Worm (Caenorhabditis elegans) whole organism, young adult: ENCODE results near the gene C05D12.7.

Experiments
- B0019.2 ChIP-seq: fragments of 200-800 bp; sonication (Bioruptor generic); conservative IDR thresholded peaks from 2 replicates; pipeline ENCODE4 v1.3.6; 2022; ENCODE audit warnings: missing genetic modification reagents, missing genetic modification characterization, missing compliant biosample characterization
- B0261.1 ChIP-seq: sonication (generic microtip); optimal IDR thresholded peaks from 2 replicates; lab custom pipeline; 2016; ENCODE audit warnings: mild to moderate bottlenecking, missing genetic modification characterization, moderate library complexity, missing compliant biosample characterization
- F10E7.11 ChIP-seq: sonication (generic microtip); optimal IDR thresholded peaks from 2 replicates; lab custom pipeline; 2017; ENCODE audit warnings: mild to moderate bottlenecking, missing genetic modification characterization, moderate library complexity, missing compliant biosample characterization
- F33H1.4 ChIP-seq: fragments of 200-800 bp; sonication (Bioruptor generic); IDR thresholded peaks from 2 replicates; pipeline ENCODE4 v1.3.6; 2022; ENCODE audit warnings: missing genetic modification reagents, missing genetic modification characterization, missing compliant biosample characterization
- F37B4.10 ChIP-seq: fragments of 200-800 bp; sonication (Bioruptor generic); IDR thresholded peaks from 2 replicates; pipeline ENCODE4 v1.3.6; 2022; ENCODE audit warnings: missing genetic modification characterization, missing compliant biosample characterization
- F52B5.7 ChIP-seq: sonication (generic microtip); optimal IDR thresholded peaks from 2 replicates; lab custom pipeline; 2016; ENCODE audit warnings: mild to moderate bottlenecking, missing genetic modification characterization, missing compliant biosample characterization
- F55B11.4 ChIP-seq: sonication (generic microtip); optimal IDR thresholded peaks from 2 replicates; lab custom pipeline; 2016; ENCODE audit warnings: missing compliant biosample characterization, missing genetic modification characterization, borderline replicate concordance; ENCODE audit not compliant: insufficient read depth
- K11D2.4 ChIP-seq: fragments of 200-800 bp; sonication (Bioruptor generic); IDR thresholded peaks from 2 replicates; pipeline ENCODE4 v1.3.6; 2022; ENCODE audit warnings: missing genetic modification reagents, missing genetic modification characterization, missing compliant biosample characterization
- K12H6.12 ChIP-seq: fragments of 200-800 bp; sonication (Bioruptor generic); optimal IDR thresholded peaks from 2 replicates; lab custom pipeline; 2018; ENCODE audit warnings: mild to moderate bottlenecking, missing genetic modification characterization, missing compliant biosample characterization
- Y53F4B.3 ChIP-seq: fragments of 200-800 bp; sonication (Bioruptor generic); IDR thresholded peaks from 2 replicates; pipeline ENCODE4 v1.3.6; 2022; ENCODE audit warnings: missing genetic modification reagents, missing genetic modification characterization, missing compliant biosample characterization
- Y56A3A.18 ChIP-seq: fragments of 200-800 bp; sonication (Bioruptor generic); IDR thresholded peaks from 2 replicates; pipeline ENCODE4 v1.3.6; 2022; ENCODE audit warnings: missing genetic modification reagents, missing genetic modification characterization, missing compliant biosample characterization
- ama-1 ChIP-seq, 3 experiments: fragments of 150-350 bp in 1 of 3; sonication (generic microtip) in 2 of 3; optimal IDR thresholded peaks; 2 replicates each; lab custom pipeline; 2014 to 2018; ENCODE audit warnings: missing biosample characterization in 2 of 3, missing genetic modification characterization in 2 of 3, missing genetic modification reagents in 2 of 3
- athp-1 ChIP-seq: sonication (generic microtip); optimal IDR thresholded peaks from 2 replicates; lab custom pipeline; 2017; ENCODE audit warnings: mild to moderate bottlenecking, missing genetic modification characterization, missing compliant biosample characterization
- attf-5 ChIP-seq: fragments of 200-800 bp; sonication (Bioruptor generic); optimal IDR thresholded peaks from 2 replicates; lab custom pipeline; 2018; ENCODE audit warnings: mild to moderate bottlenecking, missing genetic modification characterization, missing compliant biosample characterization
- ccch-3 ChIP-seq: fragments of 200-800 bp; sonication (Bioruptor generic); optimal IDR thresholded peaks from 2 replicates; lab custom pipeline; 2018; ENCODE audit warnings: mild to moderate bottlenecking, missing genetic modification characterization, missing compliant biosample characterization
- ceh-27 ChIP-seq: fragments of 200-800 bp; sonication (Bioruptor generic); optimal IDR thresholded peaks from 2 replicates; lab custom pipeline; 2018; ENCODE audit warnings: mild to moderate bottlenecking, missing genetic modification characterization, moderate library complexity, missing compliant biosample characterization
- ceh-40 ChIP-seq: fragments of 200-800 bp; sonication (Bioruptor generic); IDR thresholded peaks from 2 replicates; pipeline ENCODE4 v1.3.6; 2022; ENCODE audit warnings: missing genetic modification characterization, missing compliant biosample characterization
- efl-1 ChIP-seq: fragments of 150-350 bp; optimal IDR thresholded peaks from 2 replicates; lab custom pipeline; 2014; ENCODE audit warnings: missing biosample characterization, missing genetic modification reagents, missing genetic modification characterization
- egrh-3 ChIP-seq: fragments of 200-800 bp; sonication (Bioruptor generic); IDR thresholded peaks from 2 replicates; pipeline ENCODE4 v1.3.6; 2022; ENCODE audit warnings: missing genetic modification reagents, missing genetic modification characterization, missing compliant biosample characterization
- ets-4 ChIP-seq: fragments of 200-800 bp; sonication (Bioruptor generic); optimal IDR thresholded peaks from 2 replicates; lab custom pipeline; 2018; ENCODE audit warnings: mild to moderate bottlenecking, missing genetic modification characterization, missing compliant biosample characterization
- gei-17 ChIP-seq: fragments of 200-800 bp; sonication (Bioruptor generic); optimal IDR thresholded peaks from 2 replicates; lab custom pipeline; 2018; ENCODE audit warnings: mild to moderate bottlenecking, missing genetic modification characterization, missing compliant biosample characterization
- hlh-12 ChIP-seq: sonication (generic microtip); optimal IDR thresholded peaks from 2 replicates; lab custom pipeline; 2016; ENCODE audit warnings: missing genetic modification characterization, missing compliant biosample characterization
- hmg-1.2 ChIP-seq: fragments of 200-800 bp; sonication (Bioruptor generic); IDR thresholded peaks from 2 replicates; pipeline ENCODE4 v1.3.6; 2022; ENCODE audit warnings: missing genetic modification reagents, missing genetic modification characterization, missing compliant biosample characterization
- hmg-20 ChIP-seq: fragments of 200-800 bp; sonication (Bioruptor generic); IDR thresholded peaks from 2 replicates; pipeline ENCODE4 v1.3.6; 2022; ENCODE audit warnings: missing genetic modification reagents, missing genetic modification characterization, missing compliant biosample characterization
- lag-1 ChIP-seq: fragments of 200-800 bp; sonication (Bioruptor generic); IDR thresholded peaks from 2 replicates; pipeline ENCODE4 v1.3.6; 2022; ENCODE audit warnings: missing genetic modification reagents, missing genetic modification characterization, missing compliant biosample characterization
- lin-35 ChIP-seq, 3 experiments: fragments of 150-350 bp in 2 of 3; sonication (generic microtip) in 1 of 3; optimal IDR thresholded peaks; 2 replicates each; lab custom pipeline; 2014 to 2018; ENCODE audit warnings: missing biosample characterization in 3 of 3, missing genetic modification characterization in 3 of 3, missing genetic modification reagents in 3 of 3
- lin-54 ChIP-seq: fragments of 200-800 bp; sonication (Bioruptor generic); optimal IDR thresholded peaks from 2 replicates; lab custom pipeline; 2018; ENCODE audit warnings: mild to moderate bottlenecking, missing genetic modification characterization, missing compliant biosample characterization
- lsl-1 ChIP-seq: fragments of 200-800 bp; sonication (Bioruptor generic); optimal IDR thresholded peaks from 2 replicates; lab custom pipeline; 2018; ENCODE audit warnings: mild to moderate bottlenecking, missing genetic modification characterization, moderate library complexity, missing compliant biosample characterization
- lsy-27 ChIP-seq: sonication (generic microtip); optimal IDR thresholded peaks from 2 replicates; lab custom pipeline; 2017; ENCODE audit warnings: missing genetic modification characterization, mild to moderate bottlenecking, missing compliant biosample characterization, antibody characterized with exemption, missing genotype, borderline replicate concordance; ENCODE audit not compliant: insufficient read depth
- madf-10 ChIP-seq: sonication (generic microtip); optimal IDR thresholded peaks from 2 replicates; lab custom pipeline; 2016; ENCODE audit warnings: mild to moderate bottlenecking, missing genetic modification characterization, missing compliant biosample characterization
- madf-3 ChIP-seq: fragments of 200-800 bp; sonication (Bioruptor generic); IDR thresholded peaks from 2 replicates; pipeline ENCODE4 v1.3.6; 2022; ENCODE audit warnings: missing genetic modification reagents, missing genetic modification characterization, missing compliant biosample characterization
- mes-4 ChIP-seq: sonication (generic microtip); optimal IDR thresholded peaks from 2 replicates; lab custom pipeline; 2016; ENCODE audit warnings: missing genotype, missing genetic modification characterization, missing compliant biosample characterization
- nfyb-1 ChIP-seq: fragments of 200-800 bp; sonication (Bioruptor generic); IDR thresholded peaks from 2 replicates; pipeline ENCODE4 v1.3.6; 2022; ENCODE audit warnings: missing genetic modification reagents, missing genetic modification characterization, missing compliant biosample characterization
- nhr-120 ChIP-seq: fragments of 200-800 bp; sonication (Bioruptor generic); IDR thresholded peaks from 2 replicates; pipeline ENCODE4 v1.3.6; 2022; ENCODE audit warnings: missing genetic modification characterization, missing compliant biosample characterization
- nhr-90 ChIP-seq: sonication (generic microtip); optimal IDR thresholded peaks from 2 replicates; lab custom pipeline; 2016; ENCODE audit warnings: missing genotype, mild to moderate bottlenecking, missing genetic modification characterization, missing compliant biosample characterization
- pha-4 ChIP-seq: fragments of 150-350 bp; sonication (generic microtip); optimal IDR thresholded peaks from 2 replicates; lab custom pipeline; 2014; ENCODE audit warnings: missing biosample characterization, missing genetic modification reagents, missing genetic modification characterization
- rcor-1 ChIP-seq: fragments of 200-800 bp; sonication (Bioruptor generic); IDR thresholded peaks from 2 replicates; pipeline ENCODE4 v1.3.6; 2022; ENCODE audit warnings: missing genetic modification reagents, missing genetic modification characterization, missing compliant biosample characterization
- repo-1 ChIP-seq: sonication (generic microtip); optimal IDR thresholded peaks from 2 replicates; lab custom pipeline; 2017; ENCODE audit warnings: mild to moderate bottlenecking, missing genetic modification characterization, missing compliant biosample characterization
- sea-2 ChIP-seq: fragments of 200-800 bp; sonication (Bioruptor generic); IDR thresholded peaks from 2 replicates; pipeline ENCODE4 v1.3.6; 2022; ENCODE audit warnings: missing genetic modification characterization, missing compliant biosample characterization
- snpc-3.4 ChIP-seq: sonication (generic microtip); optimal IDR thresholded peaks from 2 replicates; lab custom pipeline; 2017; ENCODE audit warnings: missing genetic modification characterization, mild to moderate bottlenecking, missing compliant biosample characterization, antibody characterized with exemption, moderate library complexity, missing genotype, missing genetic modification reagents
- snpc-4 ChIP-seq, 5 experiments: fragments of 150-350 bp in 1 of 5; sonication (generic microtip) in 4 of 5; optimal IDR thresholded peaks; 2 replicates each; lab custom pipeline; 2014 to 2018; ENCODE audit warnings: missing genetic modification characterization in 5 of 5, missing biosample characterization in 3 of 5, antibody characterized with exemption in 2 of 5, mild to moderate bottlenecking in 2 of 5, missing compliant biosample characterization in 2 of 5, missing genotype in 2 of 5, moderate library complexity in 2 of 5, missing genetic modification reagents in 1 of 5
- tbp1 ChIP-seq: fragments of 200-800 bp; sonication (Bioruptor generic); optimal IDR thresholded peaks from 2 replicates; lab custom pipeline; 2018; ENCODE audit warnings: mild to moderate bottlenecking, missing genetic modification characterization, missing compliant biosample characterization
- tbx-9 ChIP-seq: sonication (generic microtip); optimal IDR thresholded peaks from 2 replicates; lab custom pipeline; 2016; ENCODE audit warnings: borderline replicate concordance, missing genetic modification characterization, inconsistent platforms, missing compliant biosample characterization
- zim-3 ChIP-seq: sonication (generic microtip); optimal IDR thresholded peaks from 2 replicates; lab custom pipeline; 2017; ENCODE audit warnings: mild to moderate bottlenecking, missing genetic modification characterization, moderate library complexity, missing compliant biosample characterization
- ztf-18 ChIP-seq: sonication (generic microtip); optimal IDR thresholded peaks from 2 replicates; lab custom pipeline; 2016; ENCODE audit warnings: missing genotype, mild to moderate bottlenecking, missing genetic modification characterization, missing compliant biosample characterization
- ztf-22 ChIP-seq: fragments of 200-800 bp; sonication (Bioruptor generic); optimal IDR thresholded peaks from 2 replicates; lab custom pipeline; 2018; ENCODE audit warnings: mild to moderate bottlenecking, missing genetic modification characterization, moderate library complexity, missing compliant biosample characterization
- ztf-6 ChIP-seq: fragments of 200-800 bp; sonication (Bioruptor generic); IDR thresholded peaks from 2 replicates; pipeline ENCODE4 v1.3.6; 2022; ENCODE audit warnings: missing genetic modification reagents, missing genetic modification characterization, missing compliant biosample characterization

Gene C05D12.7

DNA sequence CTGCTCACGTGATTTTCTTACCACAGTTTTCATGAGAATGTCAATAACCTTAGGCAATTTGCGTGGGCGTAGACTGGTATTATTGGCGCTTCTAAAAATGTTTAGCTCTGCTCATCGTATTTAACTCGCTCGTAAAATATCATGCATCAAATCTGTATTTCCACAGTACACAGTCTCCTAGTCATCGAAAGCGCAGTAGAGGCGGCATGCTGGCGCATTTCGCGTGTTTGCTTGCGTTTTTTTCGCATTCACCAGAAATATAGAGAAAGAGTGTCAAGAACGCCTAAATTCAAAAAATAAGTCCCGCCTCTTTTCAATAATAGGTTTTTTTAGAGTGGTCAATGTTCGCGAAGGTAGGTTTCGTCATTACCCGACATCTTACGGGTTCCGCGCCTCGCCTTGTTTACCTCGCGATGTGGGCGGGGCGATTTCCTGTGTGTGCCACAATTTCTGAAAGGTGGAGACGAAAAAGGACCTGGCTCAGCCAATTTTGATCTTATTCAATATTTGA, 33.2 kb upstream of the C05D12.7 start:
- TF ChIP-seq madf-3 (peak; percentile 76; the same call in 1 of the 2 replicates), attf-5 (GFP tag; lab: Kevin White, UChicago) (peak; percentile 52), ztf-6 (GFP tag; lab: Robert Waterston, UW) (no peak), rcor-1 (GFP tag; lab: Robert Waterston, UW) (peak; percentile 85), gei-17 (GFP tag; lab: Kevin White, UChicago) (peak; percentile 47), repo-1 (tag; lab: Kevin White, UChicago) (peak; percentile 93), ama-1 (optimal IDR thresholded peaks at IDR 0.05; lab: Kevin White, UChicago) (peak; percentile 93), ama-1 (GFP tag; optimal IDR thresholded peaks at IDR 0.05; lab: Kevin White, UChicago) (no peak), zim-3 (peak; percentile 71), Y53F4B.3 (GFP tag; lab: Robert Waterston, UW) (peak; percentile 82), snpc-3.4 (tag; lab: Kevin White, UChicago) (peak; percentile 88), lsl-1 (peak; percentile 91), F55B11.4 (no peak), F10E7.11 (no peak), egrh-3 (peak; percentile 43; the same call in 1 of the 2 replicates), ceh-27 (GFP tag; lab: Kevin White, UChicago) (peak; percentile 57), Y56A3A.18 (GFP tag; lab: Robert Waterston, UW) (peak; percentile 87; the same call in 1 of the 2 replicates), ets-4 (GFP tag; lab: Kevin White, UChicago) (no peak), madf-10 (tag; lab: Kevin White, UChicago) (no peak), nhr-90 (peak; percentile 70), tbx-9 (peak; percentile 66), athp-1 (tag; lab: Kevin White, UChicago) (peak; percentile 84), sea-2 (GFP tag; lab: Robert Waterston, UW) (no peak), ztf-22 (GFP tag; lab: Kevin White, UChicago) (no peak), ccch-3 (GFP tag; lab: Kevin White, UChicago) (no peak), hmg-1.2 (GFP tag; lab: Robert Waterston, UW) (peak; percentile 85), F37B4.10 (GFP tag; lab: Robert Waterston, UW) (0 out of 2 replicates have a peak, but pooled peaks have one; percentile 19), nhr-120 (GFP tag; lab: Robert Waterston, UW) (no peak), efl-1 (peak; percentile 58), tbp1 (GFP tag; lab: Kevin White, UChicago) (peak; percentile 78), lsy-27 (tag; lab: Kevin White, UChicago) (no peak), mes-4 (tag; lab: Kevin White, UChicago) (peak; percentile 13), K11D2.4 (GFP tag; lab: Robert Waterston, UW) (peak; percentile 73), F52B5.7 (tag; lab: Kevin White, UChicago) (peak; percentile 88), lin-35 (GFP tag; optimal IDR thresholded peaks at IDR 0.05; lab: Kevin White, UChicago) (peak in 1 of 3 experiments; percentile 51), B0261.1 (peak; percentile 35), pha-4 (tag; lab: Kevin White, UChicago) (no peak), hlh-12 (tag; lab: Kevin White, UChicago) (no peak), nfyb-1 (GFP tag; lab: Robert Waterston, UW) (peak; percentile 90), F33H1.4 (peak; percentile 74), lag-1 (GFP tag; lab: Robert Waterston, UW) (0 out of 2 replicates have a peak, but pooled peaks have one; percentile 30), snpc-4 (GFP tag; optimal IDR thresholded peaks at IDR 0.05; lab: Kevin White, UChicago) (peak; percentile 93), snpc-4 (tag; optimal IDR thresholded peaks at IDR 0.05; lab: Kevin White, UChicago) (peak; percentile 95 to 99 (median 96)), ztf-18 (tag; lab: Kevin White, UChicago) (peak; percentile 97), lin-54 (GFP tag; lab: Kevin White, UChicago) (peak; percentile 89), ceh-40 (GFP tag; lab: Robert Waterston, UW) (0 out of 2 replicates have a peak, but pooled peaks have one; percentile 36), B0019.2 (GFP tag; lab: Robert Waterston, UW) (peak; percentile 81), hmg-20 (GFP tag; lab: Robert Waterston, UW) (no peak), K12H6.12 (tag; lab: Kevin White, UChicago) (no peak)
